Worm (Caenorhabditis elegans): Measurements from ENCODE around the gene srx-68.

The srx-68 gene

DNA sequence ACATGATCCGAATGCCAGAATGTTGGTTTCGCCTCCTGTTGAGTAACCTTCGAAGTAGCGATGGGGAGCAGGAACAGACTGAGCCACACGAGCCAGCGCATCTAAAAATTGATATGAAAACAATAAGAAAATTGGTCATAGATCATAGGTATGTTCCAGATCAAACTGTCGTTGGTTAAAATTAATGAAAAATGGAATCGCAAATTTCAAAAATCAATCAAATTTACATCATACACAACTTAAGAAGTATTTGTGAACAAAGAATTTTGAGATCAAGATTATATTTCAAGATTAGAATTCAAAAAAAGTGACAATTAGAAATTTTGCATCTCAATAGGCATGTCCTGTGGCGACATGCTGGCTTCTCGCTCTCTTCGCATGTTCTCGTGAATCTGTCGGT lies 21.8 kb upstream of the srx-68 start, which contains the start of gene C17E7.9:
TSS of gene C17E7.9 (minus strand) at position 101 of the 400 bp plus-strand sequence.
- TF ChIP-seq ceh-83 (GFP tag; optimal IDR thresholded peaks at IDR 0.05) (no peak), nhr-12 (tag; optimal IDR thresholded peaks at IDR 0.05) (no peak), mls-2 (tag; optimal IDR thresholded peaks at IDR 0.05) (no peak), snpc-4 (tag; optimal IDR thresholded peaks at IDR 0.05) (no peak), ztf-11 (tag; optimal IDR thresholded peaks at IDR 0.05) (no peak), elt-1 (tag; optimal IDR thresholded peaks at IDR 0.05; ENCODE audit: borderline replicate concordance, insufficient read depth) (no peak), nhr-76 (tag; optimal IDR thresholded peaks at IDR 0.05) (no peak), drap-1 (GFP tag; optimal IDR thresholded peaks at IDR 0.05) (no peak), sem-2 (GFP tag; optimal IDR thresholded peaks at IDR 0.05) (no peak), lsy-2 (tag; optimal IDR thresholded peaks at IDR 0.05) (no peak), ces-1 (GFP tag; optimal IDR thresholded peaks at IDR 0.05) (no peak), lin-32 (GFP tag; optimal IDR thresholded peaks at IDR 0.05) (no peak), tbx-8 (GFP tag; optimal IDR thresholded peaks at IDR 0.05) (no peak), blmp-1 (tag; optimal IDR thresholded peaks at IDR 0.05) (no peak), nhr-237 (tag; optimal IDR thresholded peaks at IDR 0.05) (no peak), M03D4.4 (tag; optimal IDR thresholded peaks at IDR 0.05) (no peak)

DNA sequence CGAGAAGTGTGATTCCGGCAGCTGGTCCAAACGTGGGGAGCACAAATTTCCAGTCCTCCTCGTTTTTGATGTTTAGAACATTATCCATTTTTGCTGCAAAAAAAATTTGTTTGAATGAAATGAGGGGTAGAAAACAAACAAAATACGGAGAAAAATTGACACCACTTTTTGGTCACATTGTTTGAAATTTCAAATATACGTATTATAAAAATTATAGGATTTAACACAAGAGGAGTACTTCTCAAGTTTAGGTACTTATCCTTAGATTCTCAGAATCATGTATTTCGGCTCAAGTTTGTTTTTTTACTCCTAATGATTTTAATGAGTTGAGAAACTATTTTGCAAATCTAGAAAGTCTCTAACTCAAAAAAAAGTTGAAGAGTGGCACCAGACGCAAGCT lies 20.7 kb upstream of the srx-68 start, which contains the start of gene C17E7.12:
TSS of gene C17E7.12 (minus strand) at position 101 of the 400 bp plus-strand sequence.
- TF ChIP-seq tbx-8 (GFP tag; optimal IDR thresholded peaks at IDR 0.05) = no peak
- TF ChIP-seq ceh-83 (GFP tag; optimal IDR thresholded peaks at IDR 0.05) = no peak
- TF ChIP-seq blmp-1 (tag; optimal IDR thresholded peaks at IDR 0.05) = no peak
- no peak for TF ChIP-seq M03D4.4 (tag; optimal IDR thresholded peaks at IDR 0.05)
- no peak for TF ChIP-seq nhr-12 (tag; optimal IDR thresholded peaks at IDR 0.05)
- no peak for TF ChIP-seq hlh-1 (tag; optimal IDR thresholded peaks at IDR 0.05)
- TF ChIP-seq unc-62 (GFP tag; optimal IDR thresholded peaks at IDR 0.05) = no peak
- TF ChIP-seq sptf-1 (tag; optimal IDR thresholded peaks at IDR 0.05) = no peak
- no peak for TF ChIP-seq nhr-28 (tag; optimal IDR thresholded peaks at IDR 0.05)
- TF ChIP-seq bed-3 (GFP tag; optimal IDR thresholded peaks at IDR 0.05) = no peak
- no peak for TF ChIP-seq ces-1 (GFP tag; optimal IDR thresholded peaks at IDR 0.05)
- TF ChIP-seq ham-2 (GFP tag; optimal IDR thresholded peaks at IDR 0.05) = no peak
- no peak for TF ChIP-seq unc-120 (tag; optimal IDR thresholded peaks at IDR 0.05; ENCODE audit: poor library complexity, severe bottlenecking)
- TF ChIP-seq mep-1 (tag; optimal IDR thresholded peaks at IDR 0.05) = no peak
- no peak for TF ChIP-seq lsy-2 (tag; optimal IDR thresholded peaks at IDR 0.05)
- no peak for TF ChIP-seq cnd-1 (tag; optimal IDR thresholded peaks at IDR 0.05)
- no peak for TF ChIP-seq flh-1 (GFP tag; optimal IDR thresholded peaks at IDR 0.05)

DNA sequence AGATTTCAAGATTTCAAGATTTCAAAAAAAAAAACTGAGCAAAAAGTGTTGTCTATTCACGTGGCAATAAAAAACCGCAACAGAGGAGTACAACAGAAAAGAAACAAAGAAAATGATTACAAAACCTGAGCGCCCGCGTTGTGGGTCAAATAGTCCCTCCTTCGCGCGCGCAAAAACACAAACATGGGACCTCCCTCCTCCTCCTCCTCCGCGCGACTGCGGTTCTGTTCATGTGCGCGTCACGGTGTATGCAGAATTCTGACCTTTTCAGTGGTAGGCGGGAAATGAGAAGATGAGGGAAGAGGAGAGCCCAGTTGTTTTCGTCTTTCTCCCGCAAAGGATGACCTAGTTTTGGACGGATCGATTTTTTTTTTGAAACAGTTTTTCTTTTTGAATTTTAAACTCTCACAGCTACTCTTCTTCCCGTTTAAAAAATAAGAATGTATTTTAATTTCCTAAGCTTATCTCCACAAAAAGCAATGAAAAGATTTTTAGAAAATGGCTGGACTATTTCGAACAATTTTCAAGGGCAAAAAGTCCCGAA lies 20.1 kb upstream of the srx-68 start, which contains the start of gene C17E7.4:
TSS of gene C17E7.4 (plus strand) at position 494 of the 544 bp plus-strand sequence.
- no peak for TF ChIP-seq ham-2 (GFP tag; optimal IDR thresholded peaks at IDR 0.05)
- no peak for TF ChIP-seq ces-1 (GFP tag; optimal IDR thresholded peaks at IDR 0.05)
- TF ChIP-seq unc-120 (tag; optimal IDR thresholded peaks at IDR 0.05; ENCODE audit: poor library complexity, severe bottlenecking) = no peak
- TF ChIP-seq mls-2 (tag; optimal IDR thresholded peaks at IDR 0.05) = no peak
- TF ChIP-seq sem-2 (GFP tag; optimal IDR thresholded peaks at IDR 0.05) = no peak
- TF ChIP-seq zip-8 (tag; optimal IDR thresholded peaks at IDR 0.05) = no peak
- no peak for TF ChIP-seq ceh-83 (GFP tag; optimal IDR thresholded peaks at IDR 0.05)
- TF ChIP-seq nhr-237 (tag; optimal IDR thresholded peaks at IDR 0.05) = no peak

DNA sequence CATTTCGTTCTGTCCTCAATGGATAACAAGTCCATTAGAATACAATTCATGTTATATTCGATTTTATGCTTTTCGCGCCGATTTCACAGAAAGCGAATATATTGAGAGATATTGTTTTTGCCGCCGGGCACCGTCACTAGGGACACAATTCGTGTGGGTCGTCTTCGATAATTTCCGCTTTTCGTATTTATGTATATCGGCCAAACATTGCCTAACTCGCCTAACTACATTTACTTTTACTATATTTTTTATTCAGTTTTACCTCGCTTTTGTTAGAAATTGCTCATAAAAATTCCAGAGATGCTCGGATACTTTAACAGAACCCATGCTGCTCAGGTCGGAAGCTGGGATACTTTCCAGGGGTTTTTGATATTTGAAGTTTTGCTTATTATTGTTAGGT lies 17.9 kb upstream of the srx-68 start, which contains the start of gene sre-9:
TSS of gene sre-9 (plus strand) at position 301 of the 400 bp plus-strand sequence.
- TF ChIP-seq unc-120 (tag; optimal IDR thresholded peaks at IDR 0.05; ENCODE audit: poor library complexity, severe bottlenecking) (no peak), flh-1 (GFP tag; optimal IDR thresholded peaks at IDR 0.05) (no peak), cnd-1 (tag; optimal IDR thresholded peaks at IDR 0.05) (no peak), blmp-1 (tag; optimal IDR thresholded peaks at IDR 0.05) (no peak), hlh-1 (tag; optimal IDR thresholded peaks at IDR 0.05) (no peak)

DNA sequence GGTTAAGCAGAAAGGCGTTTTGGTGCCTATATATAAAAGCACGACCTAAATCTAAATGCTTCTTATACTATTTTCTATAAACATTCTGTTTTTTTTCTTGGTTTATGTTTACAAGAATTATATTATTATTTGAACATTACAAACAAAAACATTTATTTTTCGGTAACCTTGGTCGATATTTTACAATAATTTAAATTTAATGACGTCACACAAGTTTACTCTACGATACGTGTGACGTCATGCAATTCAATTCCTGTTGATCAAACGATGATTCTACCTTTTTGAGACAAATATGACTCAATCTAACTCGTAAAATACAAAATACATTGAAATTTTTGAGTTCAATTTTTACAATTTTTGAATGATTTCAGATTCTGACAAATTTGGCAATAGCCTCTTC lies 16.6 kb upstream of the srx-68 start:
- TF ChIP-seq unc-120 (tag; optimal IDR thresholded peaks at IDR 0.05; ENCODE audit: poor library complexity, severe bottlenecking) (no peak), ceh-43 (GFP tag; optimal IDR thresholded peaks at IDR 0.05) (no peak), sptf-1 (tag; optimal IDR thresholded peaks at IDR 0.05) (no peak), zip-8 (tag; optimal IDR thresholded peaks at IDR 0.05) (peak; percentile 99)
